Worm (Caenorhabditis elegans) whole organism, L2 larva: Measurements from ENCODE around the gene cdc-50.B.

Source experiments
- C34F6.9 ChIP-seq: fragments of 150-350 bp; optimal IDR thresholded peaks from 2 replicates; lab custom pipeline; 2014; ENCODE audit warnings: missing biosample characterization, missing genetic modification characterization
- F13H6.1 ChIP-seq: sonication (generic microtip); optimal IDR thresholded peaks from 2 replicates; lab custom pipeline; 2016; ENCODE audit warnings: missing genetic modification characterization, missing compliant biosample characterization
- R02D3.7 ChIP-seq: fragments of 150-350 bp; optimal IDR thresholded peaks from 2 replicates; lab custom pipeline; 2014; ENCODE audit warnings: missing biosample characterization, missing genetic modification characterization
- Y55F3AM.14 ChIP-seq: fragments of 200-800 bp; sonication (Bioruptor generic); optimal IDR thresholded peaks from 2 replicates; lab custom pipeline; 2018; ENCODE audit warnings: mild to moderate bottlenecking, missing genetic modification characterization, missing compliant biosample characterization
- egl-27 ChIP-seq: sonication (generic microtip); optimal IDR thresholded peaks from 3 replicates; lab custom pipeline; 2017; ENCODE audit warnings: missing biosample characterization, missing genetic modification reagents, missing genetic modification characterization
- elt-3 ChIP-seq: sonication (generic microtip); optimal IDR thresholded peaks from 2 replicates; lab custom pipeline; 2017; ENCODE audit warnings: missing biosample characterization, missing genetic modification characterization
- fos-1 ChIP-seq: fragments of 150-350 bp; optimal IDR thresholded peaks from 2 replicates; lab custom pipeline; 2014; ENCODE audit warnings: missing biosample characterization, missing genetic modification characterization
- lin-11 ChIP-seq: fragments of 150-350 bp; sonication (generic microtip); optimal IDR thresholded peaks from 2 replicates; lab custom pipeline; 2014; ENCODE audit warnings: missing biosample characterization, missing genetic modification characterization, inconsistent platforms, mixed read lengths
- lin-13 ChIP-seq: fragments of 150-350 bp; optimal IDR thresholded peaks from 2 replicates; lab custom pipeline; 2014; ENCODE audit warnings: missing biosample characterization, missing genetic modification reagents, missing genetic modification characterization
- lin-39 ChIP-seq: fragments of 150-350 bp; optimal IDR thresholded peaks from 2 replicates; lab custom pipeline; 2014; ENCODE audit warnings: missing biosample characterization, missing genetic modification reagents, missing genetic modification characterization
- mbf-1 ChIP-seq: sonication (generic microtip); optimal IDR thresholded peaks from 2 replicates; lab custom pipeline; 2017; ENCODE audit warnings: missing biosample characterization, missing genetic modification characterization
- nhr-21 ChIP-seq: fragments of 150-350 bp; optimal IDR thresholded peaks from 2 replicates; lab custom pipeline; 2014; ENCODE audit warnings: missing biosample characterization, missing genetic modification characterization
- nhr-237 ChIP-seq: fragments of 150-350 bp; optimal IDR thresholded peaks from 2 replicates; lab custom pipeline; 2014; ENCODE audit warnings: missing biosample characterization, missing genetic modification characterization
- nhr-25 ChIP-seq: fragments of 150-350 bp; sonication (generic microtip); optimal IDR thresholded peaks from 3 replicates; lab custom pipeline; 2014; ENCODE audit warnings: missing biosample characterization, missing genetic modification characterization
- nhr-77 ChIP-seq: fragments of 150-350 bp; optimal IDR thresholded peaks from 2 replicates; lab custom pipeline; 2014; ENCODE audit warnings: missing biosample characterization, missing genetic modification characterization
- skn-1 ChIP-seq: sonication (generic microtip); optimal IDR thresholded peaks from 2 replicates; lab custom pipeline; 2017; ENCODE audit warnings: missing biosample characterization, missing genetic modification characterization
- sma-3 ChIP-seq: sonication (generic microtip); optimal IDR thresholded peaks from 2 replicates; lab custom pipeline; 2016; ENCODE audit warnings: missing genetic modification reagents, missing genetic modification characterization, missing compliant biosample characterization
- sma-9 ChIP-seq, 2 experiments: fragments of 150-350 bp in 1 of 2; sonication (generic microtip) in 1 of 2; optimal IDR thresholded peaks; 2 replicates each; lab custom pipeline; 2014 to 2016; ENCODE audit warnings: missing genetic modification characterization in 2 of 2, mild to moderate bottlenecking in 1 of 2, missing biosample characterization in 1 of 2, missing compliant biosample characterization in 1 of 2, missing genetic modification reagents in 1 of 2, moderate library complexity in 1 of 2
- unc-39 ChIP-seq: fragments of 150-350 bp; optimal IDR thresholded peaks from 2 replicates; lab custom pipeline; 2014; ENCODE audit warnings: missing biosample characterization, missing genetic modification characterization
- zag-1 ChIP-seq: fragments of 150-350 bp; optimal IDR thresholded peaks from 2 replicates; lab custom pipeline; 2014; ENCODE audit warnings: missing biosample characterization, missing genetic modification characterization

Gene cdc-50.B

ce11 chrIV:8815162-8815561 is 50.5 kb downstream of the cdc-50.B start:
- TF ChIP-seq zag-1 (tag; lab: Kevin White, UChicago), result no peak
- TF ChIP-seq nhr-21 (tag; lab: Kevin White, UChicago), result peak; percentile 23
- TF ChIP-seq sma-3 (GFP tag; lab: Kevin White, UChicago), result peak; percentile 21
- TF ChIP-seq nhr-25, result peak; percentile 29
- no peak for TF ChIP-seq F13H6.1
- peak; percentile 55 for TF ChIP-seq sma-9 (GFP tag; optimal IDR thresholded peaks at IDR 0.05; lab: Kevin White, UChicago)
- TF ChIP-seq sma-9 (tag; optimal IDR thresholded peaks at IDR 0.05; lab: Kevin White, UChicago), result no peak
- no peak for TF ChIP-seq lin-13 (GFP tag; lab: Kevin White, UChicago)
- no peak for TF ChIP-seq nhr-237 (tag; lab: Kevin White, UChicago)

- TF ChIP-seq sma-3 (GFP tag; lab: Kevin White, UChicago), result peak; percentile 35
- TF ChIP-seq lin-11, result no peak
- no peak for TF ChIP-seq skn-1
These were observed 51.4 kb downstream of the cdc-50.B start, which contains the start of gene grsp-2 for ce11 chrIV:8816029-8816428. TSS of gene grsp-2 (plus strand) at chrIV:8816329.

ce11 chrIV:8816617-8817016 is 52.0 kb downstream of the cdc-50.B start:
- TF ChIP-seq unc-39 (tag; lab: Kevin White, UChicago) (no peak), nhr-77 (tag; lab: Kevin White, UChicago) (no peak), sma-9 (GFP tag; optimal IDR thresholded peaks at IDR 0.05; lab: Kevin White, UChicago) (no peak), sma-9 (tag; optimal IDR thresholded peaks at IDR 0.05; lab: Kevin White, UChicago) (no peak), R02D3.7 (tag; lab: Kevin White, UChicago) (no peak), lin-39 (no peak), F13H6.1 (no peak), Y55F3AM.14 (no peak), C34F6.9 (tag; lab: Kevin White, UChicago) (no peak), mbf-1 (tag; lab: Kevin White, UChicago) (no peak), elt-3 (tag; lab: Kevin White, UChicago) (no peak), egl-27 (tag; lab: Kevin White, UChicago) (no peak), fos-1 (tag; lab: Kevin White, UChicago) (no peak)
- TF ChIP-seq, all 48 proteins: peak for 0
